Worm (Caenorhabditis elegans) whole organism, late embryonic: ENCODE data around the gene clec-167.
A peak's percentile ranks its signal among the peaks of the same experiment; 100 is the strongest.

ENCODE experiments used
- ama-1 ChIP-seq: fragments of 150-350 bp; optimal IDR thresholded peaks from 2 replicates; lab custom pipeline; 2014
- ceh-18 ChIP-seq: sonication (generic microtip); optimal IDR thresholded peaks from 2 replicates; lab custom pipeline; 2016; ENCODE audit warnings: missing genetic modification characterization, missing compliant biosample characterization
- ceh-19 ChIP-seq: fragments of 200-800 bp; sonication (Bioruptor generic); optimal IDR thresholded peaks from 2 replicates; lab custom pipeline; 2018; ENCODE audit warnings: mild to moderate bottlenecking, missing genetic modification characterization, missing compliant biosample characterization
- ceh-24 ChIP-seq: sonication (generic microtip); optimal IDR thresholded peaks from 2 replicates; lab custom pipeline; 2016; ENCODE audit warnings: mild to moderate bottlenecking, missing genetic modification characterization, missing compliant biosample characterization
- ceh-30 ChIP-seq: fragments of 150-350 bp; optimal IDR thresholded peaks from 2 replicates; lab custom pipeline; 2014; ENCODE audit warnings: missing biosample characterization, missing genetic modification characterization
- ceh-31 ChIP-seq: sonication (generic microtip); optimal IDR thresholded peaks from 2 replicates; lab custom pipeline; 2016; ENCODE audit warnings: missing genetic modification characterization, missing compliant biosample characterization
- ceh-45 ChIP-seq: fragments of 200-800 bp; sonication (Bioruptor generic); IDR thresholded peaks from 2 replicates; pipeline ENCODE4 v1.3.6; 2022; ENCODE audit warnings: missing genetic modification reagents, missing genetic modification characterization, missing compliant biosample characterization
- ceh-48 ChIP-seq: sonication (generic microtip); optimal IDR thresholded peaks from 2 replicates; lab custom pipeline; 2016; ENCODE audit warnings: missing genetic modification characterization, inconsistent platforms, missing compliant biosample characterization
- ceh-6 ChIP-seq: fragments of 200-800 bp; sonication (Bioruptor generic); optimal IDR thresholded peaks from 2 replicates; lab custom pipeline; 2018; ENCODE audit warnings: mild to moderate bottlenecking, missing genetic modification characterization, missing compliant biosample characterization
- che-1 ChIP-seq: sonication (generic microtip); optimal IDR thresholded peaks from 2 replicates; lab custom pipeline; 2016; ENCODE audit warnings: mild to moderate bottlenecking, missing genetic modification characterization, missing compliant biosample characterization
- dmd-4 ChIP-seq: sonication (generic microtip); optimal IDR thresholded peaks from 2 replicates; lab custom pipeline; 2016; ENCODE audit warnings: borderline replicate concordance, missing genetic modification characterization, missing compliant biosample characterization
- elt-4 ChIP-seq: sonication (generic microtip); optimal IDR thresholded peaks from 2 replicates; lab custom pipeline; 2016; ENCODE audit warnings: missing genetic modification characterization, missing compliant biosample characterization
- ets-4 ChIP-seq: sonication (generic microtip); optimal IDR thresholded peaks from 2 replicates; lab custom pipeline; 2016; ENCODE audit warnings: missing genetic modification characterization, missing compliant biosample characterization
- fax-1 ChIP-seq: sonication (generic microtip); optimal IDR thresholded peaks from 2 replicates; lab custom pipeline; 2016; ENCODE audit warnings: missing genotype, missing genetic modification characterization, missing compliant biosample characterization
- fkh-10 ChIP-seq: fragments of 150-350 bp; optimal IDR thresholded peaks from 2 replicates; lab custom pipeline; 2014; ENCODE audit warnings: missing biosample characterization, missing genetic modification reagents, missing genetic modification characterization
- gmeb-2 ChIP-seq: sonication (generic microtip); optimal IDR thresholded peaks from 2 replicates; lab custom pipeline; 2016; ENCODE audit warnings: missing genetic modification characterization, inconsistent platforms, missing compliant biosample characterization
- hlh-13 ChIP-seq: fragments of 200-800 bp; sonication (Bioruptor generic); optimal IDR thresholded peaks from 2 replicates; lab custom pipeline; 2018; ENCODE audit warnings: mild to moderate bottlenecking, missing genetic modification characterization, missing compliant biosample characterization
- hlh-30 ChIP-seq: sonication (generic microtip); optimal IDR thresholded peaks from 2 replicates; lab custom pipeline; 2017; ENCODE audit warnings: antibody characterized with exemption, missing genetic modification characterization, missing compliant biosample characterization; ENCODE audit not compliant: insufficient read depth
- hlh-6 ChIP-seq: sonication (generic microtip); optimal IDR thresholded peaks from 2 replicates; lab custom pipeline; 2016; ENCODE audit warnings: missing genotype, missing genetic modification characterization, missing compliant biosample characterization
- hlh-8 ChIP-seq: sonication (generic microtip); optimal IDR thresholded peaks from 2 replicates; lab custom pipeline; 2016; ENCODE audit warnings: missing genotype, missing genetic modification characterization, missing compliant biosample characterization
- lim-6 ChIP-seq: sonication (generic microtip); optimal IDR thresholded peaks from 2 replicates; lab custom pipeline; 2016; ENCODE audit warnings: missing genetic modification characterization, missing compliant biosample characterization
- lin-11 ChIP-seq: fragments of 200-800 bp; sonication (Bioruptor generic); optimal IDR thresholded peaks from 2 replicates; lab custom pipeline; 2018; ENCODE audit warnings: mild to moderate bottlenecking, missing genetic modification characterization, missing compliant biosample characterization
- mec-3 ChIP-seq: sonication (generic microtip); optimal IDR thresholded peaks from 2 replicates; lab custom pipeline; 2016; ENCODE audit warnings: borderline replicate concordance, missing genetic modification characterization, missing compliant biosample characterization
- nfya-1 ChIP-seq: sonication (generic microtip); optimal IDR thresholded peaks from 2 replicates; lab custom pipeline; 2017; ENCODE audit warnings: missing genetic modification characterization, mild to moderate bottlenecking, missing compliant biosample characterization, antibody characterized with exemption, moderate library complexity
- nhr-11 ChIP-seq: fragments of 150-350 bp; optimal IDR thresholded peaks from 2 replicates; lab custom pipeline; 2014; ENCODE audit warnings: missing biosample characterization, missing genetic modification characterization
- nhr-232 ChIP-seq: sonication (generic microtip); optimal IDR thresholded peaks from 2 replicates; lab custom pipeline; 2016; ENCODE audit warnings: missing genetic modification characterization, missing compliant biosample characterization
- npax-4 ChIP-seq: sonication (generic microtip); optimal IDR thresholded peaks from 2 replicates; lab custom pipeline; 2016; ENCODE audit warnings: missing genetic modification characterization, missing compliant biosample characterization
- odd-2 ChIP-seq: sonication (generic microtip); optimal IDR thresholded peaks from 2 replicates; lab custom pipeline; 2017; ENCODE audit warnings: antibody characterized with exemption, mild to moderate bottlenecking, missing genetic modification characterization, missing compliant biosample characterization
- pag-3 ChIP-seq: sonication (generic microtip); optimal IDR thresholded peaks from 2 replicates; lab custom pipeline; 2016; ENCODE audit warnings: missing compliant biosample characterization, missing genetic modification characterization, borderline replicate concordance
- pat-9 ChIP-seq: fragments of 200-800 bp; sonication (Bioruptor generic); optimal IDR thresholded peaks from 2 replicates; lab custom pipeline; 2018; ENCODE audit warnings: mild to moderate bottlenecking, missing genetic modification characterization, moderate library complexity, missing compliant biosample characterization
- pax-1 ChIP-seq: fragments of 150-350 bp; optimal IDR thresholded peaks from 2 replicates; lab custom pipeline; 2014; ENCODE audit warnings: missing biosample characterization, missing genetic modification characterization
- pha-2 ChIP-seq: sonication (generic microtip); optimal IDR thresholded peaks from 2 replicates; lab custom pipeline; 2017; ENCODE audit warnings: mild to moderate bottlenecking, missing genetic modification characterization, missing compliant biosample characterization
- pha-4 ChIP-seq: fragments of 150-350 bp; optimal IDR thresholded peaks from 2 replicates; lab custom pipeline; 2018; ENCODE audit warnings: missing biosample characterization, missing genetic modification reagents, missing genetic modification characterization
- ref-2 ChIP-seq: sonication (generic microtip); optimal IDR thresholded peaks from 2 replicates; lab custom pipeline; 2016; ENCODE audit warnings: missing genetic modification characterization, missing compliant biosample characterization
- sdc-2 ChIP-seq: sonication (generic microtip); optimal IDR thresholded peaks from 2 replicates; lab custom pipeline; 2016; ENCODE audit warnings: missing genotype, missing genetic modification characterization, missing compliant biosample characterization
- tbx-2 ChIP-seq: sonication (generic microtip); optimal IDR thresholded peaks from 2 replicates; lab custom pipeline; 2016; ENCODE audit warnings: missing genetic modification characterization, missing compliant biosample characterization
- tbx-7 ChIP-seq: sonication (generic microtip); optimal IDR thresholded peaks from 2 replicates; lab custom pipeline; 2016; ENCODE audit warnings: missing genotype, missing genetic modification characterization, missing compliant biosample characterization
- unc-3 ChIP-seq, 2 experiments: fragments of 200-800 bp in 1 of 2; sonication (Bioruptor generic) in 1 of 2; sonication (generic microtip) in 1 of 2; conservative IDR thresholded peaks in 1 of 2; optimal IDR thresholded peaks in 1 of 2; 2 replicates each; pipeline versions ENCODE4 v1.3.6 to Lab custom; 2016 to 2022; ENCODE audit warnings: missing compliant biosample characterization in 2 of 2, missing genetic modification characterization in 2 of 2, missing genetic modification reagents in 1 of 2
- unc-42 ChIP-seq: sonication (generic microtip); optimal IDR thresholded peaks from 2 replicates; lab custom pipeline; 2016; ENCODE audit warnings: missing genotype, missing genetic modification characterization, missing compliant biosample characterization
- unc-55 ChIP-seq: sonication (generic microtip); optimal IDR thresholded peaks from 2 replicates; lab custom pipeline; 2017; ENCODE audit warnings: missing biosample characterization, missing genetic modification reagents, missing genetic modification characterization
- unc-86 ChIP-seq: sonication (generic microtip); optimal IDR thresholded peaks from 2 replicates; lab custom pipeline; 2016; ENCODE audit warnings: missing genetic modification characterization, missing compliant biosample characterization
- zip-5 ChIP-seq: sonication (generic microtip); optimal IDR thresholded peaks from 2 replicates; lab custom pipeline; 2016; ENCODE audit warnings: missing genetic modification characterization, missing compliant biosample characterization
- ztf-16 ChIP-seq: sonication (generic microtip); optimal IDR thresholded peaks from 2 replicates; lab custom pipeline; 2017; ENCODE audit warnings: missing genetic modification characterization, missing compliant biosample characterization

The clec-167 gene

ce11 chrIV:1275910-1276309 is 20.4 kb upstream of the clec-167 start:
- TF ChIP-seq elt-4 (tag; lab: Kevin White, UChicago) (no peak), zip-5 (no peak), ref-2 (tag; lab: Kevin White, UChicago) (no peak), lim-6 (no peak), nfya-1 (tag; lab: Kevin White, UChicago) (no peak), hlh-6 (tag; lab: Kevin White, UChicago) (no peak), unc-86 (tag; lab: Kevin White, UChicago) (no peak), hlh-30 (no peak), nhr-232 (tag; lab: Kevin White, UChicago) (no peak), fkh-10 (GFP tag; lab: Kevin White, UChicago) (no peak), ceh-31 (tag; lab: Kevin White, UChicago) (no peak), lin-11 (tag; lab: Kevin White, UChicago) (no peak), ets-4 (tag; lab: Kevin White, UChicago) (no peak), pha-2 (tag; lab: Kevin White, UChicago) (no peak), ceh-45 (no peak)

ce11 chrIV:1274583-1274982 is 19.1 kb upstream of the clec-167 start, which contains the start of gene C09E9.1:
C09E9.1 (plus strand) TSS chrIV:1274868.
- no peak for TF ChIP-seq hlh-13 (GFP tag; lab: Kevin White, UChicago)
- no peak for TF ChIP-seq che-1 (tag; lab: Kevin White, UChicago)
- TF ChIP-seq pat-9 (tag; lab: Kevin White, UChicago), result no peak
- peak; percentile 8 for TF ChIP-seq ref-2 (tag; lab: Kevin White, UChicago)
- no peak for TF ChIP-seq pag-3
- TF ChIP-seq ceh-45, result no peak
- peak; percentile 49 for TF ChIP-seq unc-42 (tag; lab: Kevin White, UChicago)
- no peak for TF ChIP-seq tbx-7
- TF ChIP-seq npax-4 (tag; lab: Kevin White, UChicago), result no peak
- peak; percentile 3 for TF ChIP-seq pax-1 (tag; lab: Kevin White, UChicago)
- TF ChIP-seq unc-3 (GFP tag; conservative IDR thresholded peaks at IDR 0.05; lab: Robert Waterston, UW), result no peak
- TF ChIP-seq unc-3 (tag; optimal IDR thresholded peaks at IDR 0.05; lab: Kevin White, UChicago), result no peak
- no peak for TF ChIP-seq sdc-2
- no peak for TF ChIP-seq hlh-8 (tag; lab: Kevin White, UChicago)
- TF ChIP-seq hlh-30, result peak; percentile 84
- no peak for TF ChIP-seq pha-4 (tag; lab: Kevin White, UChicago)
- peak; percentile 55 for TF ChIP-seq nfya-1 (tag; lab: Kevin White, UChicago)
- no peak for TF ChIP-seq unc-86 (tag; lab: Kevin White, UChicago)
- TF ChIP-seq ceh-6 (GFP tag; lab: Kevin White, UChicago), result no peak
- no peak for TF ChIP-seq ceh-19
- peak; percentile 16 for TF ChIP-seq ceh-18 (tag; lab: Kevin White, UChicago)
- TF ChIP-seq ztf-16 (tag; lab: Kevin White, UChicago), result no peak
- TF ChIP-seq lin-11 (tag; lab: Kevin White, UChicago), result no peak
- TF ChIP-seq tbx-2 (tag; lab: Kevin White, UChicago), result peak; percentile 21
- TF ChIP-seq ama-1 (lab: Kevin White, UChicago), result no peak
- TF ChIP-seq ceh-48 (tag; lab: Kevin White, UChicago), result no peak
- TF ChIP-seq unc-55 (GFP tag; lab: Kevin White, UChicago), result peak; percentile 24
- no peak for TF ChIP-seq ceh-30
- peak; percentile 46 for TF ChIP-seq ceh-31 (tag; lab: Kevin White, UChicago)
- no peak for TF ChIP-seq gmeb-2
- TF ChIP-seq mec-3, result no peak
- TF ChIP-seq nhr-11, result no peak
- TF ChIP-seq ceh-24 (tag; lab: Kevin White, UChicago), result no peak
- TF ChIP-seq odd-2 (tag; lab: Kevin White, UChicago), result no peak
- TF ChIP-seq fax-1 (tag; lab: Kevin White, UChicago), result no peak
- no peak for TF ChIP-seq dmd-4 (tag; lab: Kevin White, UChicago)
